Fruit fly (Drosophila melanogaster): ENCODE results near the gene Yod1.

Yod1 gene

dm6 chr3L:5182255-5182993 lies 48.8 kb downstream of the Yod1 start (continued):
- TF ChIP-seq caup (GFP tag; optimal IDR thresholded peaks at IDR 0.05; ENCODE audit: severe bottlenecking) = peak; percentile 43
- no peak; the same call in 1 of the 2 replicates for TF ChIP-seq ttk (GFP tag; IDR thresholded peaks at IDR 0.05)
- no peak for TF ChIP-seq CG4424 (GFP tag; optimal IDR thresholded peaks at IDR 0.05)
- TF ChIP-seq NK7.1 (GFP tag; optimal IDR thresholded peaks at IDR 0.05) = peak; percentile 15
- TF ChIP-seq toy (GFP tag; IDR thresholded peaks at IDR 0.05) = no peak
- TF ChIP-seq Trl (optimal IDR thresholded peaks at IDR 0.05) = no peak
- TF ChIP-seq Trl (GFP tag; optimal IDR thresholded peaks at IDR 0.05) = no peak
- TF ChIP-seq fru (optimal IDR thresholded peaks at IDR 0.05) = no peak
- TF ChIP-seq lola (GFP tag; optimal IDR thresholded peaks at IDR 0.05) = no peak
- TF ChIP-seq esg (GFP tag; conservative IDR thresholded peaks at IDR 0.05) = no peak; the same call in 1 of the 2 replicates
- TF ChIP-seq CG14667 (GFP tag; IDR thresholded peaks at IDR 0.05) = peak; percentile 38; the same call in 1 of the 2 replicates
- no peak for TF ChIP-seq H2.0 (GFP tag; IDR thresholded peaks at IDR 0.05)
- TF ChIP-seq Sry-β (GFP tag; optimal IDR thresholded peaks at IDR 0.05) = no peak
- no peak for TF ChIP-seq sima (GFP tag; optimal IDR thresholded peaks at IDR 0.05)
- TF ChIP-seq az2 (GFP tag; optimal IDR thresholded peaks at IDR 0.05) = peak; percentile 15
- no peak for TF ChIP-seq Atf-2 (GFP tag; optimal IDR thresholded peaks at IDR 0.05)
- TF ChIP-seq Atf3 (GFP tag; optimal IDR thresholded peaks at IDR 0.05) = peak; percentile 20
- peak; percentile 77 for TF ChIP-seq lab (GFP tag; optimal IDR thresholded peaks at IDR 0.05)
- TF ChIP-seq BEAF-32 (GFP tag; optimal IDR thresholded peaks at IDR 0.05) = no peak
- no peak for TF ChIP-seq ken (GFP tag; IDR thresholded peaks at IDR 0.05)
- no peak for TF ChIP-seq Scr (GFP tag; IDR thresholded peaks at IDR 0.05; ENCODE audit: partially characterized antibody)
- TF ChIP-seq CG2875 (GFP tag; optimal IDR thresholded peaks at IDR 0.05) = no peak
- peak; percentile 14 for TF ChIP-seq D19A (tag; optimal IDR thresholded peaks at IDR 0.05)
- no peak for TF ChIP-seq CG10959 (GFP tag; IDR thresholded peaks at IDR 0.05)
- TF ChIP-seq sd (tag; optimal IDR thresholded peaks at IDR 0.05) = no peak
- TF ChIP-seq sna (GFP tag; IDR thresholded peaks at IDR 0.05; ENCODE audit: partially characterized antibody) = no peak
- TF ChIP-seq CG2129 (GFP tag; IDR thresholded peaks at IDR 0.05; ENCODE audit: partially characterized antibody) = no peak
- no peak for TF ChIP-seq MESR4 (GFP tag; optimal IDR thresholded peaks at IDR 0.05)
- no peak for TF ChIP-seq CG8359 (GFP tag; optimal IDR thresholded peaks at IDR 0.05; ENCODE audit: borderline replicate concordance)
- no peak for TF ChIP-seq tna (GFP tag; IDR thresholded peaks at IDR 0.05; ENCODE audit: partially characterized antibody)
- TF ChIP-seq GATAe (GFP tag; conservative IDR thresholded peaks at IDR 0.05) = no peak
- peak; percentile 46; the same call in 1 of the 2 replicates for TF ChIP-seq CG14441 (GFP tag; IDR thresholded peaks at IDR 0.05)
- TF ChIP-seq YL-1 (GFP tag; optimal IDR thresholded peaks at IDR 0.05) = no peak
- TF ChIP-seq CG4404 (GFP tag; IDR thresholded peaks at IDR 0.05) = no peak
- TF ChIP-seq CG14050 (GFP tag; IDR thresholded peaks at IDR 0.05) = 0 out of 3 replicates have a peak, but pooled peaks have one; percentile 12
- TF ChIP-seq fu2 (GFP tag; optimal IDR thresholded peaks at IDR 0.05) = peak; percentile 21
- TF ChIP-seq stc (GFP tag; IDR thresholded peaks at IDR 0.05) = no peak
- peak; percentile 52 for TF ChIP-seq CG1603 (tag; optimal IDR thresholded peaks at IDR 0.05)
- peak in 1 of 2 experiments; percentile 22 for TF ChIP-seq dpn (GFP tag; optimal IDR thresholded peaks at IDR 0.05)
- TF ChIP-seq CG33213 (GFP tag; optimal IDR thresholded peaks at IDR 0.05) = no peak
- TF ChIP-seq gem (tag; optimal IDR thresholded peaks at IDR 0.05) = peak; percentile 64
- TF ChIP-seq Hr39 (optimal IDR thresholded peaks at IDR 0.05) = no peak
- TF ChIP-seq CG3726 (GFP tag; IDR thresholded peaks at IDR 0.05) = no peak
- no peak for TF ChIP-seq CG6791 (GFP tag; IDR thresholded peaks at IDR 0.05; ENCODE audit: partially characterized antibody)
- TF ChIP-seq CG30431 (GFP tag; optimal IDR thresholded peaks at IDR 0.05) = no peak
- no peak for TF ChIP-seq CG5245 (GFP tag; optimal IDR thresholded peaks at IDR 0.05)
- no peak for TF ChIP-seq ranshi (GFP tag; IDR thresholded peaks at IDR 0.05)
- no peak for TF ChIP-seq Taf1 (GFP tag; IDR thresholded peaks at IDR 0.05)
- TF ChIP-seq E2f1 (GFP tag; IDR thresholded peaks at IDR 0.05) = no peak
- TF ChIP-seq Oaz (GFP tag; IDR thresholded peaks at IDR 0.05) = no peak

Data from whole organism, embryonic.